Fruit fly (Drosophila melanogaster) whole organism, pupa: ENCODE results near the gene Sp1.

Experiments used
- CG12605 ChIP-seq: fragments of 200-800 bp; sonication (Bioruptor generic); IDR thresholded peaks from 2 replicates; pipeline ENCODE4 v1.3.6; 2022; ENCODE audit warnings: missing biosample characterization, missing genetic modification characterization
- CG17806 ChIP-seq: fragments of 200-800 bp; sonication (Bioruptor generic); optimal IDR thresholded peaks from 2 replicates; lab custom pipeline; 2018; ENCODE audit warnings: missing biosample characterization, mild to moderate bottlenecking, missing genetic modification characterization, moderate library complexity
- CG32121 ChIP-seq: fragments of 200-800 bp; sonication (Bioruptor generic); IDR thresholded peaks from 2 replicates; pipeline ENCODE4 v1.3.6; 2022; ENCODE audit warnings: missing biosample characterization, missing genetic modification characterization
- CG8159 ChIP-seq: fragments of 200-800 bp; sonication (Bioruptor generic); optimal IDR thresholded peaks from 3 replicates; lab custom pipeline; 2018; ENCODE audit warnings: missing biosample characterization, mild to moderate bottlenecking, missing genetic modification characterization, moderate library complexity
- CG8301 ChIP-seq: fragments of 200-800 bp; sonication (Bioruptor generic); optimal IDR thresholded peaks from 2 replicates; lab custom pipeline; 2018; ENCODE audit warnings: missing biosample characterization, mild to moderate bottlenecking, missing genetic modification characterization
- D1 ChIP-seq: fragments of 200-800 bp; sonication (Bioruptor generic); optimal IDR thresholded peaks from 2 replicates; lab custom pipeline; 2018; ENCODE audit warnings: missing biosample characterization, mild to moderate bottlenecking, missing genetic modification characterization, moderate library complexity
- Snoo ChIP-seq: fragments of 200-800 bp; sonication (Bioruptor generic); optimal IDR thresholded peaks from 3 replicates; lab custom pipeline; 2017; ENCODE audit warnings: missing biosample characterization, mild to moderate bottlenecking, missing genetic modification characterization, inconsistent platforms

DNA sequence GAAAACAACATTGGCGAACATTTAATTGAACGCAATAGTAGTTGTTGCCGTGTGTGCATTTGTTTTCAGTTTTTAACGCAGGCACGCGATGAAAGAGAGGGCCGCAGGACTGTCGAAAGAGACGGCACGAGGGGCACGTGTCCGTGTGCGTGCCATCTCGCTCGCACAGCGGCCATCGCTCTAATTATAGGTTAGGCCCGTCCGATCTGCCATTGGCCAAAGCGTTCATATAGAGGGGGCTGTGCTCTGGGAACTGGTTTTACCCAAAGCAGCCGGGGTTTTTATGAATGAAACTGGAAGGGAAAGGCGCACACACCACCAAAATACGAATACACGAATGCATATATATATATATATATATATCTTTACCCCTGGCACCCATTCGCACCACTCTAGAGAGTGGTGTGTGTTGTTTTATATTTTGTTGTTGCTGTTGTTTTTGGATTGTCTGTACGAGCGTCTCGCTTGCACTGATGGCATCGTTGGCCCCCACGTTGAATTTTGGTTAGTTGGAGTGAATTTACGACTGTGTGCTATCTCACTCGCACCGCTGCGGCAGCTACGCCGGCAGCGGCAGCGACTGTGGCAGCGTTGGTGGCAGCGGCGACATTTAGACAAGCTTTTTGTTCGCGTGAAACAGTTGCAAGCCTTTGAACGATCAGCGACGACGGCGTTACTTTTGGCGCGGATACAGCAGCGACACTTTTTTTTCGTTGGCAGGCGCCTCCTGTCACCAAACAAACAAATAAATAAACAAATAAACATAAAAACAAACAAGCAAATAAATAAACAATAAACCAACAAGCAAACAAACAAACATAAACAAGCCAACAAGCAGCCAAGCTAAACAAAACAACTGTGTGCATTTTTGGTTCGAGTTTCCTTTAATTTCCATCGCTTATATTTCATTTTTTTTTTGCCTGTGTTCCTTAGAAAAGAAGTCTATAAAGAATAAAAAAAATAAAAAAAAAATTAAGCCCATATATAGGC, at the start of gene Sp1:
- TF ChIP-seq CG17806 (tag; lab: Kevin White, UChicago) (no peak), CG32121 (GFP tag; lab: Robert Waterston, UW) (no peak), D1 (tag; lab: Kevin White, UChicago) (no peak), CG8159 (tag; lab: Kevin White, UChicago) (no peak), CG8301 (no peak), CG12605 (GFP tag; lab: Robert Waterston, UW) (no peak), Snoo (tag; lab: Kevin White, UChicago) (no peak)
